Worm (Caenorhabditis elegans): Measurements from ENCODE around the gene F54D12.9.

Gene F54D12.9

DNA sequence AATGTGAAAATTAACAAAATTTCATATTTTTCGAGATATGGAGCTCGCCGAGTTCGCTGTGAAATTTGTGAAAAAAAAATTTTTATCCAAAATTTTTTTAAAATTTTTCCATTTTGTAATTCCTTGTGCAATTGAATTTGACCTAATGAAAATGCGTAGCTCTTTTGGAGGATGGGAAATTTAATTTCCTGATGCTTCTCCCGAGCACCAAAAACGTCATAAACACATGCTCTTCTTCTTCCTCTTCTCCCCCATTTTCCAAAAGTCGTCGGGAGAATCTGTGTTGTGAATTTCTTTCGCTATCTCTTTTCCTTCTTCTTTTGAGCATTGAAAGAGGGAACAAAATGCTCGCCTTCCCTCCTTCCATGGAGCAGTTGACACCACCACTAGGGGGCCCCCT lies 40.1 kb downstream of the F54D12.9 start:
- TF ChIP-seq ceh-48 (tag; optimal IDR thresholded peaks at IDR 0.05), result peak; percentile 90
- peak; percentile 28 for TF ChIP-seq ceh-31 (tag; optimal IDR thresholded peaks at IDR 0.05)
- peak; percentile 99 for TF ChIP-seq unc-42 (tag; optimal IDR thresholded peaks at IDR 0.05)
- no peak for TF ChIP-seq ceh-30 (tag; optimal IDR thresholded peaks at IDR 0.05)

ce11 chrII:1340049-1340448 lies 41.5 kb downstream of the F54D12.9 start:
- TF ChIP-seq K09A11.1 (tag; optimal IDR thresholded peaks at IDR 0.05; ENCODE audit: insufficient read depth), result no peak
- no peak for TF ChIP-seq ceh-14 (tag; optimal IDR thresholded peaks at IDR 0.05)
- no peak for TF ChIP-seq unc-55 (GFP tag; optimal IDR thresholded peaks at IDR 0.05)
- no peak for TF ChIP-seq F13H6.1 (tag; optimal IDR thresholded peaks at IDR 0.05)

DNA sequence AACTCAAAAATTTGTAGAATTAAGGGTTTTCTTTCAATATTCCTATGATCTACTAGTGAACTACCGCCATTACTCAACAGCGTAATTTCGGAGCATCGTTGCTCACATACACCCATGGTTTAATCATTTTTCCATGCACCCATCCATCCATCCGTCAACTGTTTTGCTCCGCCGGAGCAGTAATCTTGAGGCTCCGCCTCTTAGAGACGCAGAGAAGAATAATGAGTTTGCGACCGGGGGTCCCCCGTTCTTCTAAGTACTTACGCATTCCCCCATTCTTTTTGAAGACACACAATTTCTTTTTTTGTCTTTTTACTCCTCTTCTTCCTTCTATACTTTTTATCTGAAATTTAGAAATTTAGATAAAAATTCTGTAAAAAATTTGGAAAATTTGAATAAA lies 43.3 kb downstream of the F54D12.9 start:
- TF ChIP-seq ceh-14 (tag; optimal IDR thresholded peaks at IDR 0.05) (peak; percentile 38), gmeb-2 (tag; optimal IDR thresholded peaks at IDR 0.05) (no peak), rnt-1 (tag; optimal IDR thresholded peaks at IDR 0.05) (no peak)
